Fruit fly (Drosophila melanogaster) whole organism, wandering third instar larva: Measurements from ENCODE around the gene CG9919.
A peak's percentile ranks its signal among the peaks of the same experiment; 100 is the strongest.

Experiments used
- CG32264 ChIP-seq: fragments of 200-800 bp; sonication (Bioruptor generic); optimal IDR thresholded peaks from 2 replicates; lab custom pipeline; 2016; ENCODE audit warnings: missing biosample characterization, missing genetic modification characterization
- CG9705 ChIP-seq: fragments of 200-800 bp; sonication (Bioruptor generic); optimal IDR thresholded peaks from 2 replicates; lab custom pipeline; 2018; ENCODE audit warnings: missing biosample characterization, mild to moderate bottlenecking, missing genetic modification characterization
- CrebA ChIP-seq: fragments of 200-800 bp; sonication (Bioruptor generic); optimal IDR thresholded peaks from 2 replicates; lab custom pipeline; 2016; ENCODE audit warnings: missing biosample characterization, mild to moderate bottlenecking, missing genetic modification characterization, borderline replicate concordance
- Dfd ChIP-seq: fragments of >200 bp; optimal IDR thresholded peaks from 2 replicates; lab custom pipeline; 2017; ENCODE audit warnings: missing biosample characterization, missing genetic modification characterization
- Dif ChIP-seq: fragments of 200-275, 200-300 bp; sonication (Bioruptor generic); optimal IDR thresholded peaks from 2 replicates; lab custom pipeline; 2018; ENCODE audit warnings: missing biosample characterization, missing genetic modification characterization; ENCODE audit not compliant: partially characterized antibody
- HLH106 ChIP-seq: fragments of 200-800 bp; optimal IDR thresholded peaks from 3 replicates; lab custom pipeline; 2019; ENCODE audit warnings: missing biosample characterization, mild to moderate bottlenecking, missing genetic modification characterization, moderate library complexity
- Hnf4 ChIP-seq: fragments of 200-800 bp; sonication (Bioruptor generic); optimal IDR thresholded peaks from 2 replicates; lab custom pipeline; 2016; ENCODE audit warnings: missing biosample characterization, mild to moderate bottlenecking, missing genetic modification characterization
- Hr83 ChIP-seq: fragments of 200-300 bp; sonication (Bioruptor generic); optimal IDR thresholded peaks from 2 replicates; lab custom pipeline; 2016; ENCODE audit warnings: missing biosample characterization, mild to moderate bottlenecking, missing genetic modification characterization, moderate library complexity; ENCODE audit not compliant: poor library complexity, severe bottlenecking
- Jra ChIP-seq: sonication (Bioruptor generic); optimal IDR thresholded peaks from 2 replicates; lab custom pipeline; 2016; ENCODE audit warnings: missing biosample characterization, missing genetic modification characterization
- Mio ChIP-seq: sonication (Bioruptor generic); optimal IDR thresholded peaks from 2 replicates; lab custom pipeline; 2016; ENCODE audit warnings: missing biosample characterization, missing genetic modification characterization
- Myc ChIP-seq: fragments of >200 bp; optimal IDR thresholded peaks from 2 replicates; lab custom pipeline; 2017
- N ChIP-seq: fragments of >200 bp; optimal IDR thresholded peaks from 2 replicates; lab custom pipeline; 2018; ENCODE audit warnings: missing biosample characterization, missing external identifiers, missing genetic modification characterization
- OdsH ChIP-seq: fragments of 200-800 bp; sonication (Bioruptor generic); optimal IDR thresholded peaks from 2 replicates; lab custom pipeline; 2016; ENCODE audit warnings: missing biosample characterization, mild to moderate bottlenecking, missing genetic modification characterization
- Rel ChIP-seq, 2 experiments: fragments of 200-800 bp; sonication (Bioruptor generic) in 1 of 2; optimal IDR thresholded peaks; 2 replicates in 1 of 2; 3 replicates in 1 of 2; lab custom pipeline; 2016 to 2019; ENCODE audit warnings: mild to moderate bottlenecking in 2 of 2, missing biosample characterization in 2 of 2, missing genetic modification characterization in 2 of 2, moderate library complexity in 1 of 2
- Sp1 ChIP-seq: fragments of 200-800 bp; sonication (Bioruptor generic); optimal IDR thresholded peaks from 3 replicates; lab custom pipeline; 2019; ENCODE audit warnings: missing biosample characterization, mild to moderate bottlenecking, missing genetic modification characterization, moderate library complexity
- Vsx2 ChIP-seq: fragments of 200-300, 225-300 bp; sonication (Bioruptor generic); optimal IDR thresholded peaks from 2 replicates; lab custom pipeline; 2018; ENCODE audit warnings: missing biosample characterization, missing genetic modification characterization; ENCODE audit not compliant: partially characterized antibody
- br ChIP-seq: fragments of 200-800 bp; sonication (Bioruptor generic); optimal IDR thresholded peaks from 2 replicates; lab custom pipeline; 2016; ENCODE audit warnings: missing biosample characterization, missing genetic modification characterization
- dl ChIP-seq, 2 experiments: fragments of 175-275, 200-275 bp in 1 of 2; fragments of 200-275 bp in 1 of 2; sonication (Bioruptor generic); optimal IDR thresholded peaks; lab custom pipeline; 2018; ENCODE audit warnings: mild to moderate bottlenecking in 2 of 2, missing biosample characterization in 2 of 2, missing genetic modification characterization in 2 of 2, moderate library complexity in 2 of 2; ENCODE audit not compliant: partially characterized antibody in 2 of 2, insufficient read depth in 1 of 2
- dmrt93B ChIP-seq: fragments of 200-800 bp; sonication (Bioruptor generic); optimal IDR thresholded peaks from 2 replicates; lab custom pipeline; 2018; ENCODE audit warnings: missing biosample characterization, mild to moderate bottlenecking, missing genetic modification characterization
- ey ChIP-seq: fragments of 200-800 bp; sonication (Bioruptor generic); optimal IDR thresholded peaks from 2 replicates; lab custom pipeline; 2016; ENCODE audit warnings: missing biosample characterization, missing genetic modification characterization
- foxo ChIP-seq, 2 experiments: fragments of 200-800 bp; sonication (Bioruptor generic); optimal IDR thresholded peaks; 2 replicates in 1 of 2; 3 replicates in 1 of 2; lab custom pipeline; 2016 to 2017; ENCODE audit warnings: missing biosample characterization in 2 of 2, missing genetic modification characterization in 2 of 2
- fru ChIP-seq: fragments of 200-800 bp; sonication (Bioruptor generic); optimal IDR thresholded peaks from 3 replicates; lab custom pipeline; 2016; ENCODE audit warnings: missing biosample characterization, mild to moderate bottlenecking, missing genetic modification characterization
- h ChIP-seq: fragments of 200-800 bp; sonication (Bioruptor generic); optimal IDR thresholded peaks from 3 replicates; lab custom pipeline; 2016; ENCODE audit warnings: missing biosample characterization, mild to moderate bottlenecking, missing genetic modification characterization
- jim ChIP-seq: fragments of 175-275, 200-325 bp; sonication (Bioruptor generic); optimal IDR thresholded peaks from 2 replicates; lab custom pipeline; 2016; ENCODE audit warnings: missing biosample characterization, mild to moderate bottlenecking, missing genetic modification characterization
- lola ChIP-seq: fragments of >200 bp; optimal IDR thresholded peaks from 2 replicates; lab custom pipeline; 2017; ENCODE audit warnings: missing biosample characterization, missing genetic modification characterization
- pan ChIP-seq: fragments of >200 bp; optimal IDR thresholded peaks from 2 replicates; lab custom pipeline; 2017
- psq ChIP-seq: fragments of 200-800 bp; sonication (Bioruptor generic); optimal IDR thresholded peaks from 3 replicates; lab custom pipeline; 2017; ENCODE audit warnings: missing biosample characterization, mild to moderate bottlenecking, missing genetic modification characterization, moderate library complexity
- rgr ChIP-seq: fragments of 200-800 bp; sonication (Bioruptor generic); optimal IDR thresholded peaks from 3 replicates; lab custom pipeline; 2016; ENCODE audit warnings: missing biosample characterization, mild to moderate bottlenecking, missing genetic modification characterization
- sage ChIP-seq: fragments of 200-800 bp; sonication (Bioruptor generic); optimal IDR thresholded peaks from 2 replicates; lab custom pipeline; 2016; ENCODE audit warnings: missing biosample characterization, mild to moderate bottlenecking, missing genetic modification characterization
- sv ChIP-seq: fragments of 200-800 bp; sonication (Bioruptor generic); optimal IDR thresholded peaks from 3 replicates; lab custom pipeline; 2016; ENCODE audit warnings: missing biosample characterization, missing genetic modification characterization
- tai ChIP-seq: sonication (Bioruptor generic); optimal IDR thresholded peaks from 2 replicates; lab custom pipeline; 2016; ENCODE audit warnings: missing biosample characterization, missing genetic modification characterization
- usp ChIP-seq: fragments of >200 bp; optimal IDR thresholded peaks from 2 replicates; lab custom pipeline; 2017; ENCODE audit warnings: missing biosample characterization, missing genetic modification characterization
- woc ChIP-seq: sonication (Bioruptor generic); optimal IDR thresholded peaks from 2 replicates; lab custom pipeline; 2016; ENCODE audit warnings: missing biosample characterization, mild to moderate bottlenecking, missing genetic modification characterization

The CG9919 gene

DNA sequence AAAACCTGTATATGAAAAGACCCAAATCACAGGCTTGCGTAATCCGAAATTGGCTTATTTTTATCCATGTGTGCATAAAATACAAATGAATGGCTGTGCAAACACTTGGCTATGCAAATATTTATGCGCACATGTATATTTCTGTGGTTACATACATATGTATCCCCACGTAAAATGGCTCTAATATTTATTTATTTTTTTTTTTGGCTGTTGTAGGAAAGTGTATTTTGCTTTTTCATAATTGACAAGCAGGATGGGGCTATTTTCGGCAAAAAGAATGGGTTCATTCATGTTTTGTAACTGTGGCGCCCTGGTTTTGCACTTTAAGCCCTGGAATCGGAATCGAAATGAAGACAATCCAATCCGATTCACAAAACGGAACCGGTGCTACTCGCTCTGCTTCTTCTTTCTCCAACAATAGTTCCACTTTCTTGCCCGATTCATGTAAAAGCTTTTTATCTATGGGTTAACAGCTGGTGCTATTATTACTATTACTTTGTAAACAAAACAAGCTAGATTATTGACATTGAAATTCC is 4.6 kb upstream of the CG9919 start:
- TF ChIP-seq h (GFP tag; lab: Kevin White, UChicago) (peak; percentile 78), Sp1 (GFP tag; lab: Kevin White, UChicago) (peak; percentile 64), lola (GFP tag; lab: Kevin White, UChicago) (no peak), dmrt93B (GFP tag; lab: Kevin White, UChicago) (peak; percentile 33), woc (GFP tag; lab: Kevin White, UChicago) (peak; percentile 30), pan (lab: Kevin White, UChicago) (no peak), HLH106 (peak; percentile 62), sage (no peak), tai (GFP tag; lab: Kevin White, UChicago) (peak; percentile 2), psq (peak; percentile 61), Dfd (GFP tag; lab: Kevin White, UChicago) (no peak), usp (GFP tag; lab: Kevin White, UChicago) (no peak), dl (GFP tag; optimal IDR thresholded peaks at IDR 0.05; lab: Kevin White, UChicago; ENCODE audit: insufficient read depth in 1 of 2, partially characterized antibody in 2 of 2) (no peak), sv (peak; percentile 31), CG9705 (GFP tag; lab: Kevin White, UChicago) (peak; percentile 12), Hr83 (GFP tag; lab: Kevin White, UChicago) (peak; percentile 69), OdsH (GFP tag; lab: Kevin White, UChicago) (peak; percentile 68), Rel (GFP tag; optimal IDR thresholded peaks at IDR 0.05; lab: Kevin White, UChicago) (no peak), Rel (tag; optimal IDR thresholded peaks at IDR 0.05; lab: Kevin White, UChicago) (no peak), rgr (GFP tag; lab: Kevin White, UChicago) (peak; percentile 82), Myc (lab: Kevin White, UChicago) (no peak), br (peak; percentile 72), fru (GFP tag; lab: Kevin White, UChicago) (peak; percentile 78), jim (no peak), CG32264 (GFP tag; lab: Kevin White, UChicago) (no peak), Mio (no peak), Jra (GFP tag; lab: Kevin White, UChicago) (peak; percentile 25), Hnf4 (GFP tag; lab: Kevin White, UChicago) (peak; percentile 72), foxo (GFP tag; optimal IDR thresholded peaks at IDR 0.05; lab: Kevin White, UChicago) (peak in 1 of 2 experiments; percentile 85), ey (GFP tag; lab: Kevin White, UChicago) (peak; percentile 72)

- TF ChIP-seq CG9705 (GFP tag; lab: Kevin White, UChicago): no peak
- TF ChIP-seq tai (GFP tag; lab: Kevin White, UChicago): no peak
- no peak for TF ChIP-seq woc (GFP tag; lab: Kevin White, UChicago)
- TF ChIP-seq CrebA (GFP tag; lab: Kevin White, UChicago): peak; percentile 27
- TF ChIP-seq pan (lab: Kevin White, UChicago): no peak
- no peak for TF ChIP-seq usp (GFP tag; lab: Kevin White, UChicago)
- no peak for TF ChIP-seq Dfd (GFP tag; lab: Kevin White, UChicago)
- peak; percentile 37 for TF ChIP-seq N (GFP tag; lab: Kevin White, UChicago)
These were observed 3.8 kb upstream of the CG9919 start for dm6 chrX:16334251-16334860.

DNA sequence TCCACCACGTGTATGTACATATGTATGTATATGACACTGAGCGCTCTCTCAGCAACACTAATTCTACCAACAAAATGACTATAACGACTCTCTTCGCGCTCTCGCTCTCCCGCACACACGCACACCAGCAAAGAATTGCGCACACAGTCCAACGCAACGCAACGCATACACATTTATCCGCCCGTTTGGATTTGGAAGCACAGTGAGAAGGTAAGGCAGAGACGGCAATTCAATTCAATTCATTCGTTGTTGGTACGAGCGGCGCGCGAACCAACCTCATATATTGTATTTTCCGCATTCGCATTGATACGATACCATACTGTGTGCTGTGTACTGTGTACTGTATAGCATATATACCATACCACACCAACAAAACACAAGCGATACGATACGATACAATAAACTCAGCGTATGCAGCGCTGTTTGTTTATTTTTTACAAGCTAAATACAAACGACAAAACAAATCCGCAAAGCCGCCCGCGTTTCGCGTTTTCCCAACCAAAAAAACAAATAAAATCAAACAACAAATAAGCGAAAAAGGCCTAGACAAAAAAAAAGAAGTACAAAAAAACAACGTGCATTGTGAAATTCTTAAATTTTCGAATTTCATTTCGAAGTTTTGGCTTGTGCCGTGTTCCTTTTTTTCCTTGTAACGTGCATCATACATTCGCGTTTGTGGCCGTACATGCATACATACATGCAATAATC is 3.0 kb upstream of the CG9919 start, which contains the start of the genes CG9921 and Dsp1:
TSS of gene CG9921 (minus strand) at position 167 of the 708 bp plus-strand sequence.
TSS of gene Dsp1 (plus strand) at position 179 of the 708 bp plus-strand sequence.
- no peak for TF ChIP-seq Mio
- peak; percentile 22 for TF ChIP-seq sage
- no peak for TF ChIP-seq rgr (GFP tag; lab: Kevin White, UChicago)
- TF ChIP-seq N (GFP tag; lab: Kevin White, UChicago): peak; percentile 62
- TF ChIP-seq Dif: peak; percentile 90
- TF ChIP-seq Jra (GFP tag; lab: Kevin White, UChicago): peak; percentile 0
- TF ChIP-seq Rel (GFP tag; optimal IDR thresholded peaks at IDR 0.05; lab: Kevin White, UChicago): peak; percentile 57
- peak; percentile 43 for TF ChIP-seq Rel (tag; optimal IDR thresholded peaks at IDR 0.05; lab: Kevin White, UChicago)
- peak; percentile 13 for TF ChIP-seq Hnf4 (GFP tag; lab: Kevin White, UChicago)
- peak; percentile 76 to 83 for TF ChIP-seq dl (GFP tag; optimal IDR thresholded peaks at IDR 0.05; lab: Kevin White, UChicago; ENCODE audit: insufficient read depth in 1 of 2, partially characterized antibody in 2 of 2)
- peak; percentile 2 for TF ChIP-seq fru (GFP tag; lab: Kevin White, UChicago)
- peak; percentile 63 for TF ChIP-seq Vsx2
- no peak for TF ChIP-seq tai (GFP tag; lab: Kevin White, UChicago)
- TF ChIP-seq Hr83 (GFP tag; lab: Kevin White, UChicago): peak; percentile 61
